Worm (Caenorhabditis elegans): ENCODE measurements around the gene T05C1.3.

T05C1.3 gene

ce11 chrII:4441278-4441677 lies 47.9 kb downstream of the T05C1.3 start:
- TF ChIP-seq mab-5 (tag; optimal IDR thresholded peaks at IDR 0.05) (no peak), blmp-1 (tag; optimal IDR thresholded peaks at IDR 0.05; ENCODE audit: insufficient read depth) (no peak), sem-4 (tag; optimal IDR thresholded peaks at IDR 0.05) (no peak), nhr-77 (tag; optimal IDR thresholded peaks at IDR 0.05) (no peak), ceh-82 (tag; optimal IDR thresholded peaks at IDR 0.05) (no peak)

- TF ChIP-seq skn-1 (tag; optimal IDR thresholded peaks at IDR 0.05) (no peak), alr-1 (tag; optimal IDR thresholded peaks at IDR 0.05) (no peak), lsy-2 (tag; optimal IDR thresholded peaks at IDR 0.05) (no peak), nhr-77 (tag; optimal IDR thresholded peaks at IDR 0.05) (no peak), ztf-4 (tag; optimal IDR thresholded peaks at IDR 0.05) (no peak), lin-11 (tag; optimal IDR thresholded peaks at IDR 0.05) (no peak), egl-27 (tag; optimal IDR thresholded peaks at IDR 0.05) (no peak), lin-39 (tag; optimal IDR thresholded peaks at IDR 0.05) (no peak), ama-1 (optimal IDR thresholded peaks at IDR 0.05) (no peak), elt-3 (tag; optimal IDR thresholded peaks at IDR 0.05) (no peak), nhr-21 (tag; optimal IDR thresholded peaks at IDR 0.05) (no peak), nhr-23 (tag; optimal IDR thresholded peaks at IDR 0.05) (no peak)
These were observed 50.6 kb downstream of the T05C1.3 start, which contains the start of gene nhr-16 for ce11 chrII:4438601-4439000. Gene nhr-16, plus strand, starts transcription at chrII:4438805.
